Worm (Caenorhabditis elegans): ENCODE data around the gene srw-39.

DNA sequence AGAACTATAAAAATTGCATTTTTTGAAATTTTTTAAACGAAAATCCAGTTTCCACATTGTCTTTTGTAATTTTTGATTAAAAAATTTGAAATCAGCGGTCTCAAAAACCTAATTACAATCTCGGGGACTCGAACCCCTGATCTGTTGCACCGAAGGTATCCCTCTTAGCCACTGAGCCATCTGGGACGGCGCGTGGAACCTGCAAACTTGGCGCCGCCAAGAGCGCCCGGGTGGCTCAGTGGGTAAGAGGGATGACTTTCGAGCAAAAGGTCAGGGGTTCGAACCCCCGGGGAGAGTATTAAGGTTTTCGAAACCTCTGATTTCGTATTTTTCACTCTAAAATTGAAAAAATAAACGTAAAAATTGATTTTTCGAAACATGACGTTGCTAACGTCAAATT lies 48.8 kb downstream of the srw-39 start:
- TF ChIP-seq pha-4 (tag; optimal IDR thresholded peaks at IDR 0.05) (no peak), ceh-18 (tag; optimal IDR thresholded peaks at IDR 0.05) (no peak), ref-2 (tag; optimal IDR thresholded peaks at IDR 0.05) (no peak), pqm-1 (tag; optimal IDR thresholded peaks at IDR 0.05) (no peak), elt-2 (tag; optimal IDR thresholded peaks at IDR 0.05) (no peak), ama-1 (optimal IDR thresholded peaks at IDR 0.05) (no peak), nfya-1 (tag; optimal IDR thresholded peaks at IDR 0.05) (no peak), fkh-10 (GFP tag; optimal IDR thresholded peaks at IDR 0.05) (no peak), ttx-3 (tag; optimal IDR thresholded peaks at IDR 0.05) (no peak), ceh-14 (tag; optimal IDR thresholded peaks at IDR 0.05) (no peak), dve-1 (tag; optimal IDR thresholded peaks at IDR 0.05) (no peak)
